Worm (Caenorhabditis elegans): Measurements from ENCODE around the gene F10G7.10.

Gene F10G7.10

DNA sequence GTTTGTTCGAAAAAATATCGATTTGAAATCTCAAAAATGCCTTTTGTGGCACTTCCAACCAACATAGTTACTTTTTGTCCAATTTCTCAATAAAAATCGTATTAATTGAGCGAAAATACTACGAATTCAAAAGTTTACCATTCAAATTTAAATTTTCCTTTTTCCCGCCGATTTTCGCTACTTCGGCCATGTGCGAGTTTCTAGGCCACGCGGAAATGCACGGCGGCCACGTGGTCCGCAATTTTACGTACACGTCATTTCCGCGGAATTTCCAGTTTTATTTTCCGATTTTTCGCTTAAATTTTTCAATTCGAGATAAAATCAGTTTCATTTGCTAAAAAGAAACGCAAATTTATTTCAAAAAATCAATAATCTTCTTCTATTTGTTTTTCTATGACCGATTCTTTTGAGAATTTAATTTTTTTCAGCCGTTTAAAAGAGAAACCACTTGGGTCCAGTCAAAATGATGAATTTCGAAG, 14.0 kb upstream of the F10G7.10 start, which contains the start of gene eas-1 (continued):
- TF ChIP-seq fkh-2 (tag; optimal IDR thresholded peaks at IDR 0.05) (no peak), ceh-28 (tag; optimal IDR thresholded peaks at IDR 0.05) (peak; percentile 35), nhr-76 (tag; optimal IDR thresholded peaks at IDR 0.05) (no peak), zag-1 (tag; optimal IDR thresholded peaks at IDR 0.05) (no peak), nhr-25 (tag; optimal IDR thresholded peaks at IDR 0.05) (peak; percentile 77), unc-62 (GFP tag; optimal IDR thresholded peaks at IDR 0.05) (no peak), lsy-12 (tag; optimal IDR thresholded peaks at IDR 0.05) (peak; percentile 82), nhr-77 (tag; optimal IDR thresholded peaks at IDR 0.05) (no peak), unc-39 (tag; optimal IDR thresholded peaks at IDR 0.05) (no peak), egl-5 (tag; optimal IDR thresholded peaks at IDR 0.05) (no peak), mdl-1 (tag; optimal IDR thresholded peaks at IDR 0.05) (peak; percentile 53)

DNA sequence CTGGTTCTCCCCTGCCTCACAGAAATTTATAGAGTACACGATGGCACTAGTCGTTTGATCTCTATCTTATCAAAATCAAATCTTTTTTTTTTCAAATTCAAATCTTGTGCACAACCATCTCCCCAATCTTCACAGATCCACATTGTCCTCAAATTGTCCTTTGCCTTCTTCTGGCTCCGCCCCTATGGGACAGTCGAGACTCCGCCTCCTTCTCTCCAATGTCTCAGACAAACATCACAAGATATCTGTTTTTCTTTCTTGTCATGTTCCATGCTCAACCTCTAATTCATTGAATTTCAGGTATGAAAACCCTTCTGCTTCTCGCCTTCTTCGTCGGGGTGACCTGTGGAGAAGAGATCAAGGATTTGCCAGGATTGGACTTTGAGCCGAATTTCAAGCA, 11.3 kb upstream of the F10G7.10 start, which contains the start of gene ctsa-1.1:
Gene ctsa-1.1 (plus strand): TSS at position 301 of the 400 bp plus-strand sequence.
- TF ChIP-seq nhr-25 (tag; optimal IDR thresholded peaks at IDR 0.05): no peak

DNA sequence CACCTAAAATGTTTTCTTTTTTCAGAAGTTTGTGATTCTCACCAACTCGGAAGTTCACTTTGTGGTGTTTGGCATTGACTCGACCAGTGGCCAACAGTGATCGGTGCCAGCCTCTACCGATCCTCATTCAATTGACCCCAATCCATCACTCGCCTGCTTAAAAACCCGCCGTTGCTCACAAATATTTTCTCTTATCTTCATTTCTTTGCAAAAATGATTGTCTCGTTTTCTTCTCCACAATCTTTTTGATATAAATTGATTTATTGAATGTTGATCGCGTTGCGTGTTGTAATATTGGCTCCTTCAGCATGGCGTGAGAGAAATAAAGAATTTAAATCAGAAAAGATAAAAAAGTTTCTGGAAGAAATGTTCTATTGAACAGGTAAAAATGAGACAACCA, 10.5 kb upstream of the F10G7.10 start:
- TF ChIP-seq nhr-23 (tag; optimal IDR thresholded peaks at IDR 0.05): no peak
- no peak for TF ChIP-seq mml-1 (tag; optimal IDR thresholded peaks at IDR 0.05)
- no peak for TF ChIP-seq jun-1 (tag; optimal IDR thresholded peaks at IDR 0.05)
- TF ChIP-seq nfya-1 (tag; optimal IDR thresholded peaks at IDR 0.05; ENCODE audit: insufficient read depth): no peak
- TF ChIP-seq ceh-16 (tag; optimal IDR thresholded peaks at IDR 0.05): no peak
- no peak for TF ChIP-seq aly-2 (tag; optimal IDR thresholded peaks at IDR 0.05)
- TF ChIP-seq skn-1 (tag; optimal IDR thresholded peaks at IDR 0.05): no peak
- TF ChIP-seq ztf-11 (tag; optimal IDR thresholded peaks at IDR 0.05): no peak
- TF ChIP-seq elt-2 (tag; optimal IDR thresholded peaks at IDR 0.05): no peak
- TF ChIP-seq R02D3.7 (tag; optimal IDR thresholded peaks at IDR 0.05): no peak
- TF ChIP-seq zag-1 (tag; optimal IDR thresholded peaks at IDR 0.05): no peak
- no peak for TF ChIP-seq sea-2 (GFP tag; optimal IDR thresholded peaks at IDR 0.05)
- no peak for TF ChIP-seq nhr-77 (tag; optimal IDR thresholded peaks at IDR 0.05)
- TF ChIP-seq nhr-67 (tag; optimal IDR thresholded peaks at IDR 0.05): no peak

DNA sequence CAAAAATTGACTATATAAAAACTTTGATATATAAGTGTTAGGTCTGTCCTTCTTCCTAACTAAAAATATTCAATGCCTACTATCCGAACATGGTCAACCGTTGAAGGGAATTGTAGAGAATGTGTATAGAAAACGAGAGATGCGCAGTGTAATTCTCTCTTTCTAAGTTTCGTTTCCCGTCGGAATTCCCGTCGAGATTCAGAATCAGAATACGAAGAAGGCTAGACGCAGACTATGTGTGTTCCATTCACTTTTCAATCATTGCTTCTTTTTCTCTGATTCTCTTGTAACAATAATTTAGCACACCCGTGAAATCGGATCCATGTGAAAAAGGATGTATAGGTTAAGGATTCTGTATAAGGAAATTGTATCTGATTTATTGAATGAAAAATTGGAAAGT, 8.4 kb upstream of the F10G7.10 start:
- peak; percentile 35 for TF ChIP-seq nhr-23 (tag; optimal IDR thresholded peaks at IDR 0.05)
- TF ChIP-seq nhr-25 (tag; optimal IDR thresholded peaks at IDR 0.05): peak; percentile 56
- no peak for TF ChIP-seq pqm-1 (tag; optimal IDR thresholded peaks at IDR 0.05)

DNA sequence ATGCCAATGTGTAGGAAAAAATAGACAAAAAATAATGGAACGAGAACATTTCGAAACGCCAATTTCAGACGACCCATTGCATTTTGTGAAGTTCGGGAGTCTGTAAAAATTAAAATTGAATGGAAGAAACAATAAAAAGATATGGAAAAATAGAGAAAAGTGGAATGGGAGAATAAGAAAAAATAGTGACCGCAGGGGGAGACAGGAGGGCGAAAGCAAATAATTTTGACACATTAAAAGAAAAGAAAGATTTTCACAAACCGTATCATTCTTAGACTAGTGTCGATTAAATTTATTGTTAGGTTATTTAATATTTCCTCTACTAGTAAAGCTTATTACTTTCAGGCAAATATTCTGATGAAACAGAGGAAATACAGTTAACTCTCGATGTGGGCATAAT, 7.8 kb upstream of the F10G7.10 start, which contains the start of gene F41C3.11:
Gene F41C3.11 (minus strand): TSS at position 101 of the 400 bp plus-strand sequence.
- no peak for TF ChIP-seq nfya-1 (tag; optimal IDR thresholded peaks at IDR 0.05; ENCODE audit: insufficient read depth)

DNA sequence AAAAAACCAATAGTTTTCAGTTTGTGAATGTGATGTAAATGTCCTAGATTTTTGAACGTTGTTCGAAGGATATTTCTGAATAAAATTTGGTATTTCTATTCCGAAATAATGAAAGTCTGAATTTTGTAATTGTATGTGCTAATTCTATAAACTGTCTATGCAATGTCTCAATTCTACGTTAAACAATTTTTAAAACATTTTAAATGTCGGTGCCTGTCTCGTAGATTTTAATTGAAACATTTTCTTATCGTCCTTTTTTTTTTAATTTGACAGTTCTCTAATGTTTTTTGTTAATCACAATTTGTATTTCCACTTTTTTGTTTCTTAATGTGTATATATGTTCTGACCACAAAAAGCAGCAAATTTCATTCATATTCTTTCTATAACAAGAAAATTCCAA, 3.7 kb upstream of the F10G7.10 start, which contains the start of gene F41C3.7:
Gene F41C3.7 (plus strand): TSS at position 301 of the 400 bp plus-strand sequence.
- TF ChIP-seq aly-2 (tag; optimal IDR thresholded peaks at IDR 0.05) (no peak), elt-2 (tag; optimal IDR thresholded peaks at IDR 0.05) (no peak), mml-1 (tag; optimal IDR thresholded peaks at IDR 0.05) (no peak), elt-1 (tag; optimal IDR thresholded peaks at IDR 0.05) (no peak), zag-1 (tag; optimal IDR thresholded peaks at IDR 0.05) (no peak)

DNA sequence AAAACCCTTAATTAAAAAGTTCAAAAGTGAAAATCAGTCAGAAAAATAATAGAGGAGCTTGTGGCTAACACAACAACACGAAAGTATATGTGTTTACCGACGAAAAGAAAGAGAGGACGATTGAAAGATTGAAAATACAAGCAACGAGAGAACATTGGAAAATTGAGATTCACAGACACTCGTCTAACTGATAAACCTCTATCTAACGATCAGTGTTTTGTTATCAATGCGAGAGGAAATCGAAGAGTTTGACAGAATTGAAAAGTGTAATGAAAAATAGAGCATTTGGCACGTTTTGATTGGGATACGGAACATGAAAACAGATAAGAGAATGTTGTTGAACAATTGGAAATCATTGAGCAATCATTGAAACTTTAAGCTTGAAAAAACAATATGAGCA, 2.6 kb upstream of the F10G7.10 start:
- TF ChIP-seq daf-12 (tag; optimal IDR thresholded peaks at IDR 0.05) (no peak), jun-1 (tag; optimal IDR thresholded peaks at IDR 0.05) (peak; percentile 70), pha-4 (tag; optimal IDR thresholded peaks at IDR 0.05) (peak; percentile 59), ZK546.5 (tag; optimal IDR thresholded peaks at IDR 0.05) (no peak), elt-3 (tag; optimal IDR thresholded peaks at IDR 0.05) (peak in 1 of 3 experiments; percentile 37), elt-2 (tag; optimal IDR thresholded peaks at IDR 0.05) (peak; percentile 100), skn-1 (tag; optimal IDR thresholded peaks at IDR 0.05) (peak; percentile 23), egl-5 (tag; optimal IDR thresholded peaks at IDR 0.05) (peak; percentile 44), pqm-1 (tag; optimal IDR thresholded peaks at IDR 0.05) (peak; percentile 98), nhr-28 (tag; optimal IDR thresholded peaks at IDR 0.05) (no peak), nfya-1 (tag; optimal IDR thresholded peaks at IDR 0.05; ENCODE audit: insufficient read depth) (peak; percentile 42)
